Fruit fly (Drosophila melanogaster) whole organism, embryonic: ENCODE data around the gene Fancl.

Experiments
- B-H1 ChIP-seq: fragments of 200-800 bp; sonication (Bioruptor generic); IDR thresholded peaks from 3 replicates; pipeline ENCODE4 v1.3.6; 2022; ENCODE audit warnings: missing biosample characterization, missing genetic modification characterization
- Bgb ChIP-seq: fragments of 200-800 bp; sonication (Bioruptor generic); IDR thresholded peaks from 2 replicates; pipeline ENCODE4 v1.3.6; 2022; ENCODE audit warnings: missing biosample characterization, missing genetic modification characterization; ENCODE audit not compliant: partially characterized antibody
- CG10543 ChIP-seq: fragments of 200-800 bp; sonication (Bioruptor generic); optimal IDR thresholded peaks from 3 replicates; lab custom pipeline; 2017; ENCODE audit warnings: missing biosample characterization, mild to moderate bottlenecking, missing genetic modification characterization, moderate library complexity
- CG11085 ChIP-seq: fragments of 200-800 bp; sonication (Bioruptor generic); IDR thresholded peaks from 2 replicates; pipeline ENCODE4 v1.3.6; 2022; ENCODE audit warnings: missing biosample characterization, missing genetic modification characterization
- CG11247 ChIP-seq: fragments of 200-800 bp; sonication (Bioruptor generic); IDR thresholded peaks from 2 replicates; pipeline ENCODE4 v1.3.6; 2022; ENCODE audit warnings: missing biosample characterization, missing genetic modification characterization
- CG1233 ChIP-seq: fragments of 200-800 bp; sonication (Bioruptor generic); optimal IDR thresholded peaks from 4 replicates; lab custom pipeline; 2018; ENCODE audit warnings: missing biosample characterization, mild to moderate bottlenecking, missing genetic modification characterization
- CG12769 ChIP-seq: fragments of 200-800 bp; sonication (Bioruptor generic); optimal IDR thresholded peaks from 2 replicates; lab custom pipeline; 2019; ENCODE audit warnings: missing biosample characterization, mild to moderate bottlenecking, missing genetic modification characterization, moderate library complexity
- CG14667 ChIP-seq: fragments of 200-800 bp; sonication (Bioruptor generic); IDR thresholded peaks from 2 replicates; pipeline ENCODE4 v1.3.6; 2022; ENCODE audit warnings: missing biosample characterization, missing genetic modification characterization
- CG14710 ChIP-seq: fragments of 200-800 bp; sonication (Bioruptor generic); optimal IDR thresholded peaks from 3 replicates; lab custom pipeline; 2019; ENCODE audit warnings: missing biosample characterization, mild to moderate bottlenecking, missing genetic modification characterization, moderate library complexity
- CG17802 ChIP-seq: fragments of 200-800 bp; sonication (Bioruptor generic); optimal IDR thresholded peaks from 2 replicates; lab custom pipeline; 2018; ENCODE audit warnings: missing biosample characterization, mild to moderate bottlenecking, missing genetic modification characterization, moderate library complexity
- CG18599 ChIP-seq: fragments of 200-800 bp; sonication (Bioruptor generic); optimal IDR thresholded peaks from 3 replicates; lab custom pipeline; 2017; ENCODE audit warnings: missing biosample characterization, missing genetic modification characterization, mild to moderate bottlenecking, moderate library complexity, missing genetic modification reagents
- CG2712 ChIP-seq: fragments of 200-800 bp; optimal IDR thresholded peaks from 3 replicates; lab custom pipeline; 2019; ENCODE audit warnings: missing biosample characterization, mild to moderate bottlenecking, missing genetic modification characterization, moderate library complexity
- CG4404 ChIP-seq: fragments of 200-800 bp; sonication (Bioruptor generic); IDR thresholded peaks from 2 replicates; pipeline ENCODE4 v1.3.6; 2022; ENCODE audit warnings: missing biosample characterization, missing genetic modification characterization
- CG4424 ChIP-seq: fragments of 200-800 bp; sonication (Bioruptor generic); optimal IDR thresholded peaks from 3 replicates; lab custom pipeline; 2016; ENCODE audit warnings: missing biosample characterization, missing genetic modification characterization
- CG6791 ChIP-seq: fragments of 200-800 bp; sonication (Bioruptor generic); IDR thresholded peaks from 3 replicates; pipeline ENCODE4 v1.3.6; 2022; ENCODE audit warnings: missing biosample characterization, missing genetic modification characterization; ENCODE audit not compliant: partially characterized antibody
- CG7928 ChIP-seq: fragments of 200-800 bp; sonication (Bioruptor generic); optimal IDR thresholded peaks from 2 replicates; lab custom pipeline; 2017; ENCODE audit warnings: missing biosample characterization, mild to moderate bottlenecking, missing genetic modification characterization
- CTCF ChIP-seq: fragments of 200-800 bp; sonication (Bioruptor generic); optimal IDR thresholded peaks from 2 replicates; lab custom pipeline; 2017; ENCODE audit warnings: missing biosample characterization, mild to moderate bottlenecking, missing genetic modification characterization, moderate library complexity
- Dad ChIP-seq: fragments of 200-800 bp; sonication (Bioruptor generic); optimal IDR thresholded peaks from 3 replicates; lab custom pipeline; 2016; ENCODE audit warnings: missing biosample characterization, missing genetic modification characterization
- Eip74EF ChIP-seq, 2 experiments: fragments of 200-800 bp in 1 of 2; fragments of >200 bp in 1 of 2; sonication (Bioruptor generic) in 1 of 2; optimal IDR thresholded peaks; 2 replicates each; lab custom pipeline; 2017 to 2019; ENCODE audit warnings: missing biosample characterization in 2 of 2, missing genetic modification characterization in 2 of 2, mild to moderate bottlenecking in 1 of 2, moderate library complexity in 1 of 2
- GATAe ChIP-seq: fragments of 200-800 bp; sonication (Bioruptor generic); conservative IDR thresholded peaks from 2 replicates; pipeline ENCODE4 v1.3.6; 2022; ENCODE audit warnings: missing biosample characterization, missing genetic modification characterization
- H2.0 ChIP-seq: fragments of 200-800 bp; sonication (Bioruptor generic); IDR thresholded peaks from 2 replicates; pipeline ENCODE4 v1.3.6; 2022; ENCODE audit warnings: missing biosample characterization, missing genetic modification characterization
- HHEX ChIP-seq: fragments of 200-800 bp; sonication (Bioruptor generic); optimal IDR thresholded peaks from 3 replicates; lab custom pipeline; 2017; ENCODE audit warnings: missing biosample characterization, mild to moderate bottlenecking, missing genetic modification characterization, missing genetic modification reagents
- HLHmδ ChIP-seq: fragments of 200-800 bp; sonication (Bioruptor generic); optimal IDR thresholded peaks from 2 replicates; lab custom pipeline; 2018; ENCODE audit warnings: missing biosample characterization, mild to moderate bottlenecking, missing genetic modification characterization, moderate library complexity
- Hey ChIP-seq: fragments of 200-800 bp; sonication (Bioruptor generic); optimal IDR thresholded peaks from 3 replicates; lab custom pipeline; 2018; ENCODE audit warnings: missing biosample characterization, mild to moderate bottlenecking, missing genetic modification characterization
- Hmx ChIP-seq: fragments of 200-800 bp; sonication (Bioruptor generic); optimal IDR thresholded peaks from 2 replicates; lab custom pipeline; 2016; ENCODE audit warnings: missing biosample characterization, missing genetic modification characterization
- NK7.1 ChIP-seq: fragments of 200-800 bp; sonication (Bioruptor generic); optimal IDR thresholded peaks from 3 replicates; lab custom pipeline; 2016; ENCODE audit warnings: missing biosample characterization, missing genetic modification characterization
- Neu2 ChIP-seq: fragments of 200-800 bp; sonication (Bioruptor generic); optimal IDR thresholded peaks from 3 replicates; lab custom pipeline; 2016; ENCODE audit warnings: missing biosample characterization, missing genetic modification characterization, borderline replicate concordance
- Vsx1 ChIP-seq: fragments of 200-800 bp; sonication (Bioruptor generic); optimal IDR thresholded peaks from 2 replicates; lab custom pipeline; 2017; ENCODE audit warnings: missing biosample characterization, mild to moderate bottlenecking, missing genetic modification characterization, missing genetic modification reagents
- bbx ChIP-seq: fragments of 200-800 bp; sonication (Bioruptor generic); IDR thresholded peaks from 2 replicates; pipeline ENCODE4 v1.3.6; 2022; ENCODE audit warnings: missing biosample characterization, missing genetic modification characterization; ENCODE audit not compliant: partially characterized antibody
- bsh ChIP-seq, 2 experiments: fragments of 200-800 bp; sonication (Bioruptor generic); optimal IDR thresholded peaks; 2 replicates each; lab custom pipeline; 2017 to 2018; ENCODE audit warnings: mild to moderate bottlenecking in 2 of 2, missing biosample characterization in 2 of 2, missing genetic modification characterization in 2 of 2, moderate library complexity in 1 of 2
- croc ChIP-seq: fragments of 200-800 bp; sonication (Bioruptor generic); conservative IDR thresholded peaks from 3 replicates; pipeline ENCODE4 v1.3.6; 2022; ENCODE audit warnings: missing biosample characterization, missing genetic modification characterization
- cwo ChIP-seq: fragments of 200-800 bp; sonication (Bioruptor generic); optimal IDR thresholded peaks from 3 replicates; lab custom pipeline; 2017; ENCODE audit warnings: missing biosample characterization, missing genetic modification characterization, mild to moderate bottlenecking, moderate library complexity, missing genetic modification reagents
- exex ChIP-seq: fragments of 200-800 bp; sonication (Bioruptor generic); optimal IDR thresholded peaks from 4 replicates; lab custom pipeline; 2018; ENCODE audit warnings: missing biosample characterization, mild to moderate bottlenecking, missing genetic modification characterization, moderate library complexity
- fru ChIP-seq: fragments of >200 bp; optimal IDR thresholded peaks from 2 replicates; lab custom pipeline; 2017
- gce ChIP-seq: fragments of 200-800 bp; sonication (Bioruptor generic); IDR thresholded peaks from 3 replicates; pipeline ENCODE4 v1.3.6; 2022; ENCODE audit warnings: missing biosample characterization, missing genetic modification characterization
- hkb ChIP-seq, 2 experiments: fragments of 200-800 bp in 1 of 2; fragments of >200 bp in 1 of 2; sonication (Bioruptor generic) in 1 of 2; IDR thresholded peaks in 1 of 2; optimal IDR thresholded peaks in 1 of 2; 2 replicates each; pipeline versions ENCODE4 v1.3.6 to Lab custom; 2017 to 2022; ENCODE audit warnings: missing biosample characterization in 1 of 2, missing genetic modification characterization in 1 of 2
- insv ChIP-seq, 2 experiments: fragments of 200-800 bp; sonication (Bioruptor generic); optimal IDR thresholded peaks; 3 replicates each; lab custom pipeline; 2016 to 2018; ENCODE audit warnings: missing biosample characterization in 2 of 2, missing genetic modification characterization in 2 of 2
- jing ChIP-seq: fragments of 200-800 bp; sonication (Bioruptor generic); optimal IDR thresholded peaks from 2 replicates; lab custom pipeline; 2018; ENCODE audit warnings: missing biosample characterization, mild to moderate bottlenecking, missing genetic modification characterization
- lab ChIP-seq: fragments of 200-800 bp; sonication (Bioruptor generic); optimal IDR thresholded peaks from 3 replicates; lab custom pipeline; 2017; ENCODE audit warnings: missing biosample characterization, missing genetic modification characterization, mild to moderate bottlenecking, moderate library complexity, missing genetic modification reagents
- lmd ChIP-seq: fragments of 200-800 bp; sonication (Bioruptor generic); IDR thresholded peaks from 2 replicates; pipeline ENCODE4 v1.3.6; 2022; ENCODE audit warnings: missing biosample characterization, missing genetic modification characterization
- mam ChIP-seq: fragments of 200-800 bp; sonication (Bioruptor generic); optimal IDR thresholded peaks from 3 replicates; lab custom pipeline; 2016; ENCODE audit warnings: missing biosample characterization, missing genetic modification characterization
- nmo ChIP-seq: fragments of 200-800 bp; sonication (Bioruptor generic); optimal IDR thresholded peaks from 2 replicates; lab custom pipeline; 2018; ENCODE audit warnings: missing biosample characterization, mild to moderate bottlenecking, missing genetic modification characterization, moderate library complexity
- peb ChIP-seq: fragments of 200-800 bp; sonication (Bioruptor generic); IDR thresholded peaks from 2 replicates; pipeline ENCODE4 v1.3.6; 2022; ENCODE audit warnings: missing biosample characterization, missing genetic modification characterization
- sd ChIP-seq: fragments of 200-800 bp; sonication (Bioruptor generic); optimal IDR thresholded peaks from 3 replicates; lab custom pipeline; 2018; ENCODE audit warnings: missing biosample characterization, mild to moderate bottlenecking, missing genetic modification characterization, moderate library complexity
- seq ChIP-seq: fragments of 200-800 bp; sonication (Bioruptor generic); IDR thresholded peaks from 2 replicates; pipeline ENCODE4 v1.3.6; 2022; ENCODE audit warnings: missing biosample characterization, missing genetic modification characterization
- sug ChIP-seq: fragments of 200-800 bp; optimal IDR thresholded peaks from 2 replicates; lab custom pipeline; 2019; ENCODE audit warnings: missing biosample characterization, mild to moderate bottlenecking, missing genetic modification characterization, moderate library complexity
- tll ChIP-seq, 2 experiments: fragments of 200-800 bp in 1 of 2; fragments of >200 bp in 1 of 2; sonication (Bioruptor generic) in 1 of 2; optimal IDR thresholded peaks; 2 replicates each; lab custom pipeline; 2017 to 2019; ENCODE audit warnings: missing biosample characterization in 2 of 2, missing genetic modification characterization in 2 of 2, mild to moderate bottlenecking in 1 of 2, moderate library complexity in 1 of 2
- trem ChIP-seq: fragments of 200-800 bp; optimal IDR thresholded peaks from 3 replicates; lab custom pipeline; 2019; ENCODE audit warnings: missing biosample characterization, mild to moderate bottlenecking, missing genetic modification characterization, moderate library complexity
- yki ChIP-seq: fragments of >200 bp; optimal IDR thresholded peaks from 3 replicates; lab custom pipeline; 2018
- zfh1 ChIP-seq: fragments of 200-800 bp; sonication (Bioruptor generic); IDR thresholded peaks from 3 replicates; pipeline ENCODE4 v1.3.6; 2022; ENCODE audit warnings: missing biosample characterization, missing genetic modification characterization

Fancl gene

dm6 chr3R:10039188-10039587, 13.5 kb downstream of the Fancl start:
- TF ChIP-seq gce (GFP tag; lab: Robert Waterston, UW) (no peak), CG11085 (GFP tag; lab: Robert Waterston, UW) (no peak), CG4424 (GFP tag; lab: Kevin White, UChicago) (no peak), peb (GFP tag; lab: Robert Waterston, UW) (no peak), CG2712 (tag; lab: Kevin White, UChicago) (no peak), Bgb (GFP tag; lab: Robert Waterston, UW) (no peak), CG1233 (GFP tag; lab: Kevin White, UChicago) (no peak), CG10543 (GFP tag; lab: Kevin White, UChicago) (no peak), Dad (no peak), B-H1 (GFP tag; lab: Robert Waterston, UW) (no peak), CTCF (GFP tag; lab: Kevin White, UChicago) (no peak), nmo (no peak), insv (GFP tag; optimal IDR thresholded peaks at IDR 0.05; lab: Kevin White, UChicago) (no peak), bsh (GFP tag; optimal IDR thresholded peaks at IDR 0.05; lab: Kevin White, UChicago) (no peak)

- TF ChIP-seq CG6791, result no peak
- no peak for TF ChIP-seq zfh1 (GFP tag; lab: Robert Waterston, UW)
- TF ChIP-seq lmd (GFP tag; lab: Robert Waterston, UW), result no peak
- no peak for TF ChIP-seq yki (lab: Kevin White, UChicago)
- no peak for TF ChIP-seq Neu2 (GFP tag; lab: Kevin White, UChicago)
- TF ChIP-seq Hmx (GFP tag; lab: Kevin White, UChicago), result no peak
- TF ChIP-seq CG14710 (tag; lab: Kevin White, UChicago), result no peak
- peak; percentile 74 for TF ChIP-seq lab (GFP tag; lab: Kevin White, UChicago)
- TF ChIP-seq hkb (optimal IDR thresholded peaks at IDR 0.05; lab: Kevin White, UChicago), result no peak
- TF ChIP-seq hkb (GFP tag; IDR thresholded peaks at IDR 0.05; lab: Robert Waterston, UW), result no peak
- TF ChIP-seq HHEX (GFP tag; lab: Kevin White, UChicago), result no peak
- TF ChIP-seq CG17802 (tag; lab: Kevin White, UChicago), result no peak
- no peak for TF ChIP-seq jing (GFP tag; lab: Kevin White, UChicago)
- peak; percentile 90 for TF ChIP-seq sug
- peak; percentile 68 for TF ChIP-seq Hey
- no peak for TF ChIP-seq CG7928
- peak; percentile 37 for TF ChIP-seq Vsx1 (GFP tag; lab: Kevin White, UChicago)
- no peak for TF ChIP-seq bsh (GFP tag; optimal IDR thresholded peaks at IDR 0.05; lab: Kevin White, UChicago)
- TF ChIP-seq GATAe (GFP tag; lab: Robert Waterston, UW), result peak; percentile 71
- TF ChIP-seq croc (GFP tag; lab: Robert Waterston, UW), result no peak
- peak; percentile 53 for TF ChIP-seq sd (tag; lab: Kevin White, UChicago)
- no peak for TF ChIP-seq CG11247 (GFP tag; lab: Robert Waterston, UW)
- no peak for TF ChIP-seq mam (GFP tag; lab: Kevin White, UChicago)
- TF ChIP-seq NK7.1, result no peak
- no peak for TF ChIP-seq tll (GFP tag; optimal IDR thresholded peaks at IDR 0.05; lab: Kevin White, UChicago)
- peak; percentile 29 for TF ChIP-seq CG18599 (GFP tag; lab: Kevin White, UChicago)
- peak in 1 of 2 experiments; percentile 63 for TF ChIP-seq Eip74EF (GFP tag; optimal IDR thresholded peaks at IDR 0.05; lab: Kevin White, UChicago)
- TF ChIP-seq CG4404 (GFP tag; lab: Robert Waterston, UW), result no peak
- TF ChIP-seq CG12769 (tag; lab: Kevin White, UChicago), result peak; percentile 14
- TF ChIP-seq fru (lab: Kevin White, UChicago), result no peak
- no peak for TF ChIP-seq CG14667 (GFP tag; lab: Robert Waterston, UW)
- TF ChIP-seq bbx (GFP tag; lab: Robert Waterston, UW), result no peak
- peak; percentile 97 for TF ChIP-seq exex (tag; lab: Kevin White, UChicago)
- no peak for TF ChIP-seq HLHmδ (GFP tag; lab: Kevin White, UChicago)
- TF ChIP-seq trem (tag; lab: Kevin White, UChicago), result no peak
- no peak for TF ChIP-seq seq (GFP tag; lab: Robert Waterston, UW)
- no peak for TF ChIP-seq H2.0 (GFP tag; lab: Robert Waterston, UW)
- peak; percentile 58 for TF ChIP-seq cwo (GFP tag; lab: Kevin White, UChicago)
Measured at dm6 chr3R:10035765-10036164, 16.9 kb downstream of the Fancl start.
